Fruit fly (Drosophila melanogaster): ENCODE results near the gene brv3.

DNA sequence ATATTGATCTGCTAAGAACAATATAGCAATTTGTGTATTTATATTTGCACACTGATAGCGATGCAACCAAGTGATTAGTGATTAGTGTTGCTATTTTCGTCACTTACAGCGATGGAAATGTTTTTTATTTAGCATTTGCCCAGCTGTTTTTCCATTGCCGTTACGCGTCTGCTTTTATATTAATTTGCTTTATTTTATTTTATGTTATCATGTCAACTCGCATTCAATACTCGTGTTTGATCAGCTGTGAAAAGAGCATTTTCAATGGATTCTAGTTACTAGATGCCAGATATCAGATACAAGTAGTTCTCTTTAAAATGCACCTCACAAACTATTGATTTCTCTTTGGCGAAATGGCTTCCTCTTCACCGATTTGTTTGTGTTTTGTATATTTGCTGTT, 39.0 kb upstream of the brv3 start:
- TF ChIP-seq spab (GFP tag; optimal IDR thresholded peaks at IDR 0.05) (no peak), Met (GFP tag; optimal IDR thresholded peaks at IDR 0.05) (no peak), CG32006 (GFP tag; optimal IDR thresholded peaks at IDR 0.05) (no peak), fd85E (GFP tag; optimal IDR thresholded peaks at IDR 0.05) (no peak), CG6854 (GFP tag; optimal IDR thresholded peaks at IDR 0.05) (no peak), Hr39 (GFP tag; optimal IDR thresholded peaks at IDR 0.05) (no peak), Blimp-1 (GFP tag; optimal IDR thresholded peaks at IDR 0.05) (no peak)
